Fruit fly (Drosophila melanogaster): ENCODE data around the gene Rsf1.

The Rsf1 gene

DNA sequence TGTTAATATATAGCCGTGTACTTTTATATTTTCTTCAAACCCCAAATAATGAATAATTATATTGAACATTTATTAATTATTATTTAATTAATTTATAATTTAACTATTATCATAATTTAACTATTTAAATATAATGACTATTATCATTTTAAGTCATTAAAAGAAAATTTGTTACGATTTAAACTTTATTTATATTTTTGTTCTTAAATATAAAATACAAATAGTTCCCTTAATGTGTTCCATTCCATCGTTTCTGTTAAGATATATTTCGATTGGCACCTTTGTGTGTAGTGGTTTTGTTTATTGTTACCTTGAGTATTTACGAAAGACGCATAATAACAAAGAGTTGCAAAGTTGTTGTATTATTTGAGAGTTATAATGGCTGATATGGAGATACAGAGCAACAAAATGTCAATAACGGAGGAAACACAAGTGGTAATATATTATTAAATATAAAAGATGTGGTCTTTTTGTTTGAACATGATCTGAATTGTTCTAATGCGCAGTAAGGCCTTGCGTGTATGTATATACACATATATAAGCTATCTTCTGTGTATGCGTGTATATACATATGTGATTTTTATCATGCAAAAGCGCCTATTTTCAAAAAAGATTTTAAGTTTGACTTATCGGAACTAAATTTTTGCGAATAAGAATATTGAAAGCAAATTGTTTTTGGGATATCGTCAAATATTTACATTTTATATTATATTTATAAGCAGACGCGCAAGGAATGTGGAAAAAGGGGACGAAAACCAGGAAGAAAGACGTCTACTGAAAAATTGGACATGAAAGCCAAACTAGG lies 678 bp upstream of the Rsf1 start, which contains the start of gene REPTOR-BP (continued):
- TF ChIP-seq gfzf (GFP tag; optimal IDR thresholded peaks at IDR 0.05) = no peak
- TF ChIP-seq dmrt11E (tag; optimal IDR thresholded peaks at IDR 0.05) = no peak
- peak; percentile 28; the same call in 1 of the 2 replicates for TF ChIP-seq CG1024 (GFP tag; IDR thresholded peaks at IDR 0.05)
- TF ChIP-seq CG2889 (GFP tag; IDR thresholded peaks at IDR 0.05) = no peak
- no peak for TF ChIP-seq CG4424 (GFP tag; optimal IDR thresholded peaks at IDR 0.05)
- no peak for TF ChIP-seq phol (tag; optimal IDR thresholded peaks at IDR 0.05)
- TF ChIP-seq insv (GFP tag; optimal IDR thresholded peaks at IDR 0.05) = no peak
- no peak for TF ChIP-seq Med (GFP tag)
- no peak for TF ChIP-seq CG11093 (GFP tag; IDR thresholded peaks at IDR 0.05)
- no peak for TF ChIP-seq CG11560 (tag; IDR thresholded peaks at IDR 0.05)
- TF ChIP-seq CG8924 (tag; optimal IDR thresholded peaks at IDR 0.05) = no peak
- peak; percentile 71 for TF ChIP-seq lbe (GFP tag; optimal IDR thresholded peaks at IDR 0.05)
- no peak for TF ChIP-seq CG17912 (GFP tag; optimal IDR thresholded peaks at IDR 0.05)
- TF ChIP-seq ash1 (GFP tag; optimal IDR thresholded peaks at IDR 0.05) = no peak
- no peak for TF ChIP-seq Side (GFP tag; optimal IDR thresholded peaks at IDR 0.05)
- no peak for TF ChIP-seq pb (GFP tag; optimal IDR thresholded peaks at IDR 0.05)
- no peak for TF ChIP-seq disco-r (GFP tag; optimal IDR thresholded peaks at IDR 0.05)
- no peak for TF ChIP-seq CG10979 (tag; optimal IDR thresholded peaks at IDR 0.05)
- no peak for TF ChIP-seq Atf3 (GFP tag; optimal IDR thresholded peaks at IDR 0.05)
- TF ChIP-seq pzg (GFP tag; optimal IDR thresholded peaks at IDR 0.05) = peak; percentile 22
- no peak for TF ChIP-seq Deaf1 (tag; optimal IDR thresholded peaks at IDR 0.05)
- TF ChIP-seq CG11504 (tag; optimal IDR thresholded peaks at IDR 0.05) = no peak
- TF ChIP-seq knrl (GFP tag; IDR thresholded peaks at IDR 0.05; ENCODE audit: partially characterized antibody) = no peak
- no peak for TF ChIP-seq CG15514 (GFP tag; optimal IDR thresholded peaks at IDR 0.05)
- no peak for TF ChIP-seq tio (GFP tag; optimal IDR thresholded peaks at IDR 0.05)
- TF ChIP-seq bigmax (GFP tag; optimal IDR thresholded peaks at IDR 0.05) = no peak
- TF ChIP-seq Mad (GFP tag; optimal IDR thresholded peaks at IDR 0.05) = no peak
- no peak for TF ChIP-seq jigr1 (GFP tag; IDR thresholded peaks at IDR 0.05)
- TF ChIP-seq Dp (GFP tag; optimal IDR thresholded peaks at IDR 0.05) = peak; percentile 41
- TF ChIP-seq CG12391 (tag; optimal IDR thresholded peaks at IDR 0.05) = no peak
- TF ChIP-seq hbn (GFP tag; IDR thresholded peaks at IDR 0.05; ENCODE audit: partially characterized antibody) = no peak
- no peak for TF ChIP-seq en (GFP tag; optimal IDR thresholded peaks at IDR 0.05)
- peak; percentile 83 for TF ChIP-seq MESR4 (GFP tag; optimal IDR thresholded peaks at IDR 0.05)
- TF ChIP-seq nom (GFP tag; optimal IDR thresholded peaks at IDR 0.05) = peak; percentile 6
- TF ChIP-seq kay (GFP tag; optimal IDR thresholded peaks at IDR 0.05) = no peak
- no peak for TF ChIP-seq twi (tag; optimal IDR thresholded peaks at IDR 0.05)
- TF ChIP-seq BtbVII (GFP tag; optimal IDR thresholded peaks at IDR 0.05) = no peak
- no peak for TF ChIP-seq klu (GFP tag; IDR thresholded peaks at IDR 0.05)
- no peak for TF ChIP-seq CG17186 (GFP tag; optimal IDR thresholded peaks at IDR 0.05)
- TF ChIP-seq Lim3 (GFP tag; IDR thresholded peaks at IDR 0.05) = no peak
- TF ChIP-seq sim (GFP tag; IDR thresholded peaks at IDR 0.05) = no peak
- TF ChIP-seq CG4730 (GFP tag; IDR thresholded peaks at IDR 0.05) = no peak
- TF ChIP-seq CG12071 (GFP tag; optimal IDR thresholded peaks at IDR 0.05) = no peak
- no peak for TF ChIP-seq CG4328 (GFP tag; optimal IDR thresholded peaks at IDR 0.05)
- TF ChIP-seq CG32532 (GFP tag; IDR thresholded peaks at IDR 0.05) = no peak
- TF ChIP-seq grn (GFP tag; optimal IDR thresholded peaks at IDR 0.05) = no peak
- TF ChIP-seq Camta (GFP tag; optimal IDR thresholded peaks at IDR 0.05) = no peak
- no peak for TF ChIP-seq dysf (GFP tag; IDR thresholded peaks at IDR 0.05)
- no peak for TF ChIP-seq CG8281 (tag; optimal IDR thresholded peaks at IDR 0.05)
- TF ChIP-seq pfk (GFP tag; optimal IDR thresholded peaks at IDR 0.05) = peak; percentile 89

Measured in whole organism, embryonic.